Fruit fly (Drosophila melanogaster): ENCODE results near the gene Ir68a.

The Ir68a gene

dm6 chr3L:11260275-11260734, 24.3 kb upstream of the Ir68a start (continued):
- TF ChIP-seq en (GFP tag; optimal IDR thresholded peaks at IDR 0.05) (no peak), peb (GFP tag; IDR thresholded peaks at IDR 0.05) (0 out of 2 replicates have a peak, but pooled peaks have one; percentile 44), fd3F (GFP tag; optimal IDR thresholded peaks at IDR 0.05) (peak; percentile 70), CG6791 (GFP tag; IDR thresholded peaks at IDR 0.05; ENCODE audit: partially characterized antibody) (no peak), CG18599 (GFP tag; optimal IDR thresholded peaks at IDR 0.05) (peak; percentile 74), gcm (GFP tag; optimal IDR thresholded peaks at IDR 0.05) (peak; percentile 0), twi (tag; optimal IDR thresholded peaks at IDR 0.05) (peak; percentile 10), btn (GFP tag; optimal IDR thresholded peaks at IDR 0.05) (no peak), CG1832 (GFP tag; optimal IDR thresholded peaks at IDR 0.05) (no peak), pho (GFP tag; optimal IDR thresholded peaks at IDR 0.05) (peak; percentile 83), Lhr (GFP tag; optimal IDR thresholded peaks at IDR 0.05) (peak; percentile 47), cg (GFP tag; optimal IDR thresholded peaks at IDR 0.05) (peak; percentile 69), CG12659 (GFP tag; optimal IDR thresholded peaks at IDR 0.05) (peak; percentile 78), CG43689 (GFP tag; IDR thresholded peaks at IDR 0.05) (no peak; the same call in 1 of the 2 replicates), tup (GFP tag; optimal IDR thresholded peaks at IDR 0.05) (peak; percentile 47), CG31224 (GFP tag; IDR thresholded peaks at IDR 0.05) (peak; percentile 63), Xrp1 (GFP tag; IDR thresholded peaks at IDR 0.05) (peak; percentile 87), CG32767 (GFP tag; IDR thresholded peaks at IDR 0.05) (peak; percentile 88), CG13894 (tag; optimal IDR thresholded peaks at IDR 0.05) (no peak), NfI (GFP tag; optimal IDR thresholded peaks at IDR 0.05) (peak; percentile 83), Fer2 (tag; optimal IDR thresholded peaks at IDR 0.05) (peak; percentile 21), wek (GFP tag; optimal IDR thresholded peaks at IDR 0.05) (no peak), MESR4 (GFP tag; optimal IDR thresholded peaks at IDR 0.05) (no peak), CG10431 (GFP tag; optimal IDR thresholded peaks at IDR 0.05) (no peak), BtbVII (GFP tag; optimal IDR thresholded peaks at IDR 0.05) (peak; percentile 59), fd102C (GFP tag; optimal IDR thresholded peaks at IDR 0.05) (no peak), CG1024 (GFP tag; IDR thresholded peaks at IDR 0.05) (no peak), CG2120 (GFP tag; optimal IDR thresholded peaks at IDR 0.05) (peak; percentile 91), run (tag; optimal IDR thresholded peaks at IDR 0.05) (peak; percentile 71), CG12299 (tag; optimal IDR thresholded peaks at IDR 0.05) (no peak), wor (GFP tag; IDR thresholded peaks at IDR 0.05) (peak; percentile 44; the same call in 1 of the 2 replicates), CG14667 (GFP tag; IDR thresholded peaks at IDR 0.05) (peak; percentile 50), CG17359 (tag; optimal IDR thresholded peaks at IDR 0.05) (peak; percentile 69), CG10274 (GFP tag; optimal IDR thresholded peaks at IDR 0.05) (peak; percentile 51), Mrtf (GFP tag; IDR thresholded peaks at IDR 0.05) (peak; percentile 48; the same call in 1 of the 3 replicates), tgo (GFP tag; IDR thresholded peaks at IDR 0.05) (peak; percentile 78), fd64A (GFP tag; optimal IDR thresholded peaks at IDR 0.05) (peak; percentile 15), CG33557 (GFP tag; optimal IDR thresholded peaks at IDR 0.05) (peak; percentile 41), CG31388 (GFP tag; optimal IDR thresholded peaks at IDR 0.05) (peak; percentile 3), lbe (GFP tag; optimal IDR thresholded peaks at IDR 0.05) (no peak), ase (GFP tag; IDR thresholded peaks at IDR 0.05) (no peak; the same call in 1 of the 3 replicates), Hr3 (GFP tag; optimal IDR thresholded peaks at IDR 0.05) (peak; percentile 73), chinmo (GFP tag; IDR thresholded peaks at IDR 0.05; ENCODE audit: partially characterized antibody) (peak; percentile 45; the same call in 1 of the 4 replicates), Hr39 (optimal IDR thresholded peaks at IDR 0.05) (no peak), CG8478 (optimal IDR thresholded peaks at IDR 0.05) (no peak), CG7987 (GFP tag; optimal IDR thresholded peaks at IDR 0.05) (no peak), amos (GFP tag; IDR thresholded peaks at IDR 0.05; ENCODE audit: partially characterized antibody) (no peak), sug (tag; optimal IDR thresholded peaks at IDR 0.05) (peak; percentile 71), CG1647 (GFP tag; optimal IDR thresholded peaks at IDR 0.05) (peak; percentile 49), Nf-YB (GFP tag; optimal IDR thresholded peaks at IDR 0.05) (peak; percentile 61)

Measured in whole organism, embryonic.